Worm (Caenorhabditis elegans): ENCODE results near the gene cng-1.

Gene cng-1

ce11 chrV:15071015-15071810 lies 39.9 kb upstream of the cng-1 start, which contains the start of gene unc-76 (continued):
- TF ChIP-seq elt-3 (tag; optimal IDR thresholded peaks at IDR 0.05) (no peak), ceh-88 (GFP tag; IDR thresholded peaks at IDR 0.05) (no peak; the same call in 1 of the 2 replicates), mdl-1 (tag; optimal IDR thresholded peaks at IDR 0.05) (peak in 1 of 2 experiments; percentile 50), lsy-2 (tag; optimal IDR thresholded peaks at IDR 0.05) (peak; percentile 76 to 87), nhr-19 (GFP tag; conservative IDR thresholded peaks at IDR 0.05) (peak; percentile 81), nhr-76 (tag; optimal IDR thresholded peaks at IDR 0.05) (no peak), Y116A8C.19 (tag; optimal IDR thresholded peaks at IDR 0.05; ENCODE audit: borderline replicate concordance) (no peak)

DNA sequence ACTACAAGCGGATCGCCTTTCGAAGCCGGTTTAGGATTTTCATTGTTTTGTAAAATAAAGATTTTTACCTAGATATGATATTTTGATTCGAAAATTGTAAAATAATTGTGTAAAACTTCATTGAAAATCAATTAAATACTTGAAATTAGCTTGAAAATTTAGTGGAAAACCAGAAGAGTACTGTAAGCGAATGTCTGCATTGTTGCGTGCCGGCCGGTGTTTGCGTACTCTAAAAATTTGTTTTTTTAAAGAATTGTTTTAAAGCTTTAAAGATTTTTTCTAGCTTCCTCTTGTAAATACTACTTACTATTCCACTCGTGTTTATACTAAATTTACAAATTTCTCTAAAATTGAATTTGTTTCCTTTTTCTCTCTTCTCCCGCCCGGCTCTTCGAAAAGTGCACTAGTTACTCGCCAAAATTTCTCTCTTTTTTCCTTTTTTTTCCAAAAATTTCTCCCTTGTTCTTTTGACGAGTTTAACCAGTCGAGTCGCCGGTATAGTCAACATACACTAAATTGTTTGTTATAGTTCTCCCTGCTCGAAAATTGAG lies 38.2 kb upstream of the cng-1 start:
- no peak for TF ChIP-seq sox-4 (tag; optimal IDR thresholded peaks at IDR 0.05)
- no peak for TF ChIP-seq ztf-11 (tag; optimal IDR thresholded peaks at IDR 0.05)
- TF ChIP-seq lsy-2 (tag; optimal IDR thresholded peaks at IDR 0.05): peak in 1 of 2 experiments; percentile 73
- TF ChIP-seq ets-5 (GFP tag; IDR thresholded peaks at IDR 0.05): no peak
- TF ChIP-seq rnt-1 (tag; optimal IDR thresholded peaks at IDR 0.05): no peak
- TF ChIP-seq lin-14 (GFP tag; optimal IDR thresholded peaks at IDR 0.05): peak; percentile 3
- TF ChIP-seq nhr-90 (tag; optimal IDR thresholded peaks at IDR 0.05; ENCODE audit: poor library complexity): no peak
- TF ChIP-seq unc-98 (GFP tag; IDR thresholded peaks at IDR 0.05): no peak

ce11 chrV:15068378-15068777 lies 37.1 kb upstream of the cng-1 start, which contains the start of gene dnj-3:
TSS of gene dnj-3 (plus strand) at chrV:15068678.
- TF ChIP-seq dsc-1 (tag; optimal IDR thresholded peaks at IDR 0.05) (no peak), efl-1 (optimal IDR thresholded peaks at IDR 0.05) (no peak), efl-1 (GFP tag; optimal IDR thresholded peaks at IDR 0.05 in 1 of 2) (peak in 1 of 2 experiments; percentile 24)

- no peak for TF ChIP-seq nhr-71 (tag; optimal IDR thresholded peaks at IDR 0.05)
- no peak for TF ChIP-seq mdl-1 (tag; optimal IDR thresholded peaks at IDR 0.05)
- TF ChIP-seq nhr-47 (tag; optimal IDR thresholded peaks at IDR 0.05): no peak
- TF ChIP-seq nhr-77 (tag; optimal IDR thresholded peaks at IDR 0.05): no peak
Observed at ce11 chrV:15067165-15067564, 35.9 kb upstream of the cng-1 start, which contains the start of gene C25D7.10. TSS of gene C25D7.10 (plus strand) at chrV:15067465.

ce11 chrV:15065837-15066348 lies 34.6 kb upstream of the cng-1 start, which contains the start of gene otub-1:
TSS of gene otub-1 (plus strand) at chrV:15066298.
- no peak for TF ChIP-seq efl-1 (optimal IDR thresholded peaks at IDR 0.05)
- peak in 1 of 2 experiments; percentile 13 for TF ChIP-seq efl-1 (GFP tag; optimal IDR thresholded peaks at IDR 0.05 in 1 of 2)
- no peak for TF ChIP-seq ztf-4 (tag; optimal IDR thresholded peaks at IDR 0.05)
- no peak for TF ChIP-seq egl-27 (tag; optimal IDR thresholded peaks at IDR 0.05)
- TF ChIP-seq dsc-1 (tag; optimal IDR thresholded peaks at IDR 0.05): no peak
- no peak for TF ChIP-seq unc-98 (GFP tag; IDR thresholded peaks at IDR 0.05)

ce11 chrV:15065068-15065744 lies 33.9 kb upstream of the cng-1 start, which contains the start of gene C25D7.9:
TSS of gene C25D7.9 (plus strand) at chrV:15065135.
- TF ChIP-seq ceh-88 (GFP tag; IDR thresholded peaks at IDR 0.05) (no peak), mep-1 (tag; optimal IDR thresholded peaks at IDR 0.05) (peak; percentile 18), vab-15 (tag; optimal IDR thresholded peaks at IDR 0.05) (no peak), nhr-20 (tag; optimal IDR thresholded peaks at IDR 0.05) (peak; percentile 31), xbp-1 (tag; optimal IDR thresholded peaks at IDR 0.05) (peak; percentile 28), pag-3 (tag; optimal IDR thresholded peaks at IDR 0.05; ENCODE audit: borderline replicate concordance, insufficient read depth) (no peak), nhr-19 (GFP tag; conservative IDR thresholded peaks at IDR 0.05) (peak; percentile 24; the same call in 1 of the 2 replicates), rnt-1 (tag; optimal IDR thresholded peaks at IDR 0.05) (peak; percentile 72), hpl-2 (GFP tag; optimal IDR thresholded peaks at IDR 0.05) (no peak), ceh-63 (GFP tag; optimal IDR thresholded peaks at IDR 0.05) (no peak), nhr-11 (tag; optimal IDR thresholded peaks at IDR 0.05) (no peak), snu-23 (GFP tag; optimal IDR thresholded peaks at IDR 0.05) (peak; percentile 46), lin-15B (tag; optimal IDR thresholded peaks at IDR 0.05) (no peak), C16A3.4 (tag; optimal IDR thresholded peaks at IDR 0.05) (peak; percentile 25), Y116A8C.19 (tag; optimal IDR thresholded peaks at IDR 0.05; ENCODE audit: borderline replicate concordance) (no peak), ceh-82 (tag; optimal IDR thresholded peaks at IDR 0.05) (peak in 1 of 3 experiments; percentile 32), ceh-8 (GFP tag; optimal IDR thresholded peaks at IDR 0.05) (no peak), swsn-7 (tag; optimal IDR thresholded peaks at IDR 0.05) (peak; percentile 19), mab-9 (GFP tag; IDR thresholded peaks at IDR 0.05) (no peak)
